Worm (Caenorhabditis elegans): ENCODE measurements around the gene C02B8.12.

The C02B8.12 gene

ce11 chrX:8083919-8084318 is 39.2 kb downstream of the C02B8.12 start, which contains the start of gene K07E3.4:
K07E3.4 (minus strand) TSS chrX:8084018.
- TF ChIP-seq nfya-2 (GFP tag; IDR thresholded peaks at IDR 0.05): no peak
- TF ChIP-seq zfh-2 (GFP tag; conservative IDR thresholded peaks at IDR 0.05): no peak
- TF ChIP-seq nfyb-1 (GFP tag; IDR thresholded peaks at IDR 0.05): 0 out of 2 replicates have a peak, but pooled peaks have one; percentile 38
- no peak for TF ChIP-seq F57C9.4 (tag; optimal IDR thresholded peaks at IDR 0.05)
- no peak for TF ChIP-seq ceh-58 (GFP tag; IDR thresholded peaks at IDR 0.05)
- peak; percentile 48; the same call in 1 of the 2 replicates for TF ChIP-seq C06A6.2 (GFP tag; conservative IDR thresholded peaks at IDR 0.05)
- TF ChIP-seq mel-28 (tag; optimal IDR thresholded peaks at IDR 0.05; ENCODE audit: borderline replicate concordance): no peak
- no peak for TF ChIP-seq K11D2.4 (GFP tag; IDR thresholded peaks at IDR 0.05)
- no peak for TF ChIP-seq ztf-25 (GFP tag; IDR thresholded peaks at IDR 0.05)
- no peak for TF ChIP-seq unc-130 (GFP tag; optimal IDR thresholded peaks at IDR 0.05)
- TF ChIP-seq F57A8.1 (GFP tag; optimal IDR thresholded peaks at IDR 0.05): no peak
- TF ChIP-seq repo-1 (tag; optimal IDR thresholded peaks at IDR 0.05): peak; percentile 33
- no peak for TF ChIP-seq tbx-9 (tag; optimal IDR thresholded peaks at IDR 0.05; ENCODE audit: borderline replicate concordance)
- no peak for TF ChIP-seq Y79H2A.3 (GFP tag; conservative IDR thresholded peaks at IDR 0.05)
- TF ChIP-seq hlh-12 (tag; optimal IDR thresholded peaks at IDR 0.05): no peak
- TF ChIP-seq F37B4.10 (GFP tag; IDR thresholded peaks at IDR 0.05): no peak
- no peak for TF ChIP-seq hmg-20 (GFP tag; IDR thresholded peaks at IDR 0.05)
- no peak for TF ChIP-seq Y56A3A.18 (GFP tag; IDR thresholded peaks at IDR 0.05)
- TF ChIP-seq Y95B8A.8 (GFP tag; IDR thresholded peaks at IDR 0.05): no peak
- TF ChIP-seq B0019.2 (GFP tag; conservative IDR thresholded peaks at IDR 0.05): no peak
- no peak for TF ChIP-seq bed-1 (GFP tag; IDR thresholded peaks at IDR 0.05)
- no peak for TF ChIP-seq lin-35 (GFP tag; optimal IDR thresholded peaks at IDR 0.05)
- no peak for TF ChIP-seq somi-1 (GFP tag; optimal IDR thresholded peaks at IDR 0.05)
- no peak for TF ChIP-seq efl-1 (GFP tag; optimal IDR thresholded peaks at IDR 0.05)
- TF ChIP-seq lsl-1 (GFP tag; optimal IDR thresholded peaks at IDR 0.05): no peak
- TF ChIP-seq egl-44 (GFP tag; IDR thresholded peaks at IDR 0.05): no peak
- TF ChIP-seq T26A5.8 (tag; optimal IDR thresholded peaks at IDR 0.05): no peak
- TF ChIP-seq die-1 (tag; optimal IDR thresholded peaks at IDR 0.05): no peak
- no peak for TF ChIP-seq dpff-1 (tag; optimal IDR thresholded peaks at IDR 0.05)
- no peak for TF ChIP-seq rcor-1 (GFP tag; IDR thresholded peaks at IDR 0.05)
- peak; percentile 22 for TF ChIP-seq madf-10 (tag; optimal IDR thresholded peaks at IDR 0.05)
- no peak for TF ChIP-seq C17E4.6 (GFP tag; IDR thresholded peaks at IDR 0.05)
- no peak for TF ChIP-seq snpc-1.1 (tag; optimal IDR thresholded peaks at IDR 0.05; ENCODE audit: insufficient read depth)
- peak; percentile 66 for TF ChIP-seq lin-40 (tag; optimal IDR thresholded peaks at IDR 0.05)
- TF ChIP-seq gei-17 (GFP tag; optimal IDR thresholded peaks at IDR 0.05): peak; percentile 44
- TF ChIP-seq mxl-1 (tag; optimal IDR thresholded peaks at IDR 0.05): no peak
- no peak for TF ChIP-seq lin-54 (GFP tag; optimal IDR thresholded peaks at IDR 0.05)
- TF ChIP-seq ekl-4 (GFP tag; IDR thresholded peaks at IDR 0.05): no peak
- TF ChIP-seq B0261.1 (tag; optimal IDR thresholded peaks at IDR 0.05): no peak
- TF ChIP-seq attf-5 (GFP tag; optimal IDR thresholded peaks at IDR 0.05): peak; percentile 58
- TF ChIP-seq ceh-79 (tag; optimal IDR thresholded peaks at IDR 0.05): no peak
- TF ChIP-seq F52B5.7 (tag; optimal IDR thresholded peaks at IDR 0.05): no peak
- TF ChIP-seq let-607 (tag; optimal IDR thresholded peaks at IDR 0.05): peak in 1 of 2 experiments; percentile 20
- TF ChIP-seq ceh-91 (GFP tag; IDR thresholded peaks at IDR 0.05): no peak
- TF ChIP-seq ceh-27 (GFP tag; optimal IDR thresholded peaks at IDR 0.05): peak; percentile 27
- peak; percentile 26 for TF ChIP-seq tbp1 (GFP tag; optimal IDR thresholded peaks at IDR 0.05)
- TF ChIP-seq ztf-26 (tag; optimal IDR thresholded peaks at IDR 0.05): peak; percentile 70
- TF ChIP-seq ZK185.1 (tag; optimal IDR thresholded peaks at IDR 0.05; ENCODE audit: poor library complexity, severe bottlenecking): peak; percentile 9
- TF ChIP-seq T07F8.4 (tag; optimal IDR thresholded peaks at IDR 0.05): no peak

Data from whole organism, young adult.